Fruit fly (Drosophila melanogaster) whole organism, embryonic: ENCODE data around the gene CG31960.

Source experiments
- Dip3 ChIP-seq: fragments of 200-800 bp; sonication (Bioruptor generic); optimal IDR thresholded peaks from 3 replicates; lab custom pipeline; 2016; ENCODE audit warnings: missing biosample characterization, missing genetic modification characterization
- dm ChIP-seq: fragments of 200-800 bp; sonication (Bioruptor generic); optimal IDR thresholded peaks from 3 replicates; lab custom pipeline; 2016; ENCODE audit warnings: missing biosample characterization, missing genetic modification characterization
- otp ChIP-seq: fragments of 200-800 bp; sonication (Bioruptor generic); IDR thresholded peaks from 3 replicates; pipeline ENCODE4, ENCODE4 v1.3.6; 2022; ENCODE audit warnings: missing biosample characterization, missing genetic modification characterization
- shn ChIP-seq: fragments of 200-800 bp; sonication (Bioruptor generic); optimal IDR thresholded peaks from 3 replicates; lab custom pipeline; 2016; ENCODE audit warnings: missing biosample characterization, missing genetic modification characterization

DNA sequence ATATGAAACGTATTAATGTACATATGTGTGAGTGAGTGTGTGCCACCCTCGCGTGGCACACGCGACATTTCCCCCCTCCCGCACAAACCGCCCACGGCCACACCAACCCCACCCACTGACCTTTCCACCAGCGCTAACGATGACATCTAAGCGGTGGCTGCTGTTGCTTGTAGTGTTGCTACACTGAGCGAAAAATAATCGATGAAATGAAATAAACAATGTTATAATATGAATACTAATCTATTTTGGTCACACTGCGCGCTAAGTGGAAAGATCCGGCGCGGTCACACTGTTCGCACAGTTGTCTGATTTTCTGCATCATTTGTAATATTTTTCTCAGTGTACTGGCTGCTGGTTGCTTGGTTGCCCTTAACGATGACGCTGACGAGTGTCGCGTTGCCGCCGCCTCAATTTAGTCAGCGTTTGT lies 47.5 kb downstream of the CG31960 start:
- TF ChIP-seq Dip3 (GFP tag; lab: Kevin White, UChicago) (peak; percentile 74), dm (GFP tag; lab: Kevin White, UChicago) (peak; percentile 92), otp (peak; percentile 97), shn (GFP tag; lab: Kevin White, UChicago) (peak; percentile 91)
